Fruit fly (Drosophila melanogaster) whole organism: Measurements from ENCODE around the gene CG34283.

Experiments
- CG8478 ChIP-seq: fragments of >200 bp; optimal IDR thresholded peaks from 2 replicates; lab custom pipeline; 2018; ENCODE audit warnings: inconsistent platforms
- Dll ChIP-seq: fragments of >200 bp; optimal IDR thresholded peaks from 2 replicates; lab custom pipeline; 2017
- EcR ChIP-seq, 2 experiments: fragments of >200 bp; optimal IDR thresholded peaks; 2 replicates each; lab custom pipeline; 2017; ENCODE audit warnings: missing biosample characterization in 2 of 2, missing genetic modification characterization in 2 of 2, missing genetic modification reagents in 2 of 2
- psq ChIP-seq: fragments of >200 bp; optimal IDR thresholded peaks from 2 replicates; lab custom pipeline; 2017
- usp ChIP-seq: fragments of >200 bp; optimal IDR thresholded peaks from 2 replicates; lab custom pipeline; 2017; ENCODE audit warnings: missing biosample characterization, missing genetic modification characterization, mixed read lengths

DNA sequence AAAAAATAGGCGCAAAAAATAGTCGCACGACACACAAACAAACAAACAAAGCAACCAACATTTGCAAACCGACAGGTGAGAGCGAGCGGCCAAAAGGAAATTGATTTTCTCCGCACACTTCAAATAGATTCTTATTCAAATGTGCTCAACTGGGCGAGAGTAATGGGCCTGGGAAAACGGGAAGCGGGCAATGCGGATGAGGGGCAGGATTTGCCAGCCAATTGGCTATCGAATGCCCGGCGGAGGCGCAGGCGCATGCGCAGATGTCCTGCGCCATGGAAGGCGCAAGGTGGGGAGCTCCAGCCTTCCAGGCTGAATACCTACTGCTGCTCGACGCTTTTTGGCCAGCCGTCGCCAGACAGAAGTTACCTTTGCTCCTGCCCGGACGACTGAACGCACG lies 17.2 kb downstream of the CG34283 start, which contains the start of the genes ChAT and VAChT:
- TF ChIP-seq CG8478 (lab: Kevin White, UChicago) (no peak), usp (GFP tag; lab: Kevin White, UChicago) (no peak), psq (lab: Kevin White, UChicago) (no peak), EcR (GFP tag; optimal IDR thresholded peaks at IDR 0.05; lab: Kevin White, UChicago) (no peak), Dll (lab: Kevin White, UChicago) (no peak)
